Worm (Caenorhabditis elegans) whole organism, L1 larva: ENCODE results near the gene F58B4.7.

Source experiments
- C04F5.9 ChIP-seq: sonication (generic microtip); optimal IDR thresholded peaks from 2 replicates; lab custom pipeline; 2016; ENCODE audit warnings: missing genetic modification characterization, missing compliant biosample characterization
- C16A3.4 ChIP-seq: fragments of 150-350 bp; optimal IDR thresholded peaks from 2 replicates; lab custom pipeline; 2014; ENCODE audit warnings: missing biosample characterization, missing genetic modification characterization
- aha-1 ChIP-seq: fragments of 150-350 bp; optimal IDR thresholded peaks from 2 replicates; lab custom pipeline; 2014; ENCODE audit warnings: missing biosample characterization, missing genetic modification characterization
- ama-1 ChIP-seq: fragments of 150-350 bp; optimal IDR thresholded peaks from 2 replicates; lab custom pipeline; 2014
- blmp-1 ChIP-seq: fragments of 150-350 bp; optimal IDR thresholded peaks from 2 replicates; lab custom pipeline; 2014; ENCODE audit warnings: missing biosample characterization, missing genetic modification characterization
- ceh-82 ChIP-seq, 3 experiments: fragments of 150-350 bp in 1 of 3; sonication (generic microtip) in 2 of 3; optimal IDR thresholded peaks; 2 replicates each; lab custom pipeline; 2014 to 2017; ENCODE audit warnings: missing biosample characterization in 3 of 3, missing genetic modification characterization in 3 of 3
- dpl-1 ChIP-seq, 3 experiments: fragments of 150-350 bp in 2 of 3; sonication (generic microtip) in 1 of 3; optimal IDR thresholded peaks; 2 replicates each; lab custom pipeline; 2014 to 2017; ENCODE audit warnings: missing biosample characterization in 3 of 3, missing genetic modification characterization in 3 of 3, missing genetic modification reagents in 3 of 3
- dsc-1 ChIP-seq: sonication (generic microtip); optimal IDR thresholded peaks from 2 replicates; lab custom pipeline; 2016; ENCODE audit warnings: mild to moderate bottlenecking, missing genetic modification characterization, missing compliant biosample characterization
- efl-1 ChIP-seq, 4 experiments: fragments of 150-350 bp; optimal IDR thresholded peaks in 3 of 4; peaks in 1 of 4; 1 replicate in 1 of 4; 2 replicates in 3 of 4; lab custom pipeline; 2014; ENCODE audit warnings: missing biosample characterization in 2 of 4, missing genetic modification characterization in 2 of 4, missing genetic modification reagents in 2 of 4
- elt-2 ChIP-seq: sonication (generic microtip); optimal IDR thresholded peaks from 2 replicates; lab custom pipeline; 2016; ENCODE audit warnings: missing genetic modification characterization, mild to moderate bottlenecking, inconsistent platforms, missing compliant biosample characterization, missing genetic modification reagents
- elt-3 ChIP-seq, 6 experiments: fragments of 150-350 bp in 1 of 6; sonication (generic microtip); optimal IDR thresholded peaks; 2 replicates each; lab custom pipeline; 2017 to 2018; ENCODE audit warnings: missing biosample characterization in 6 of 6, missing genetic modification characterization in 6 of 6, inconsistent platforms in 1 of 6
- fos-1 ChIP-seq: fragments of 150-350 bp; optimal IDR thresholded peaks from 2 replicates; lab custom pipeline; 2014; ENCODE audit warnings: missing biosample characterization, missing genetic modification characterization
- grh-1 ChIP-seq: fragments of 200-800 bp; sonication (Bioruptor generic); IDR thresholded peaks from 2 replicates; pipeline ENCODE4 v1.3.6; 2022; ENCODE audit warnings: missing genetic modification reagents, missing genetic modification characterization, missing compliant biosample characterization
- hlh-17 ChIP-seq: fragments of 200-800 bp; sonication (Bioruptor generic); optimal IDR thresholded peaks from 2 replicates; lab custom pipeline; 2018; ENCODE audit warnings: missing genetic modification characterization, mild to moderate bottlenecking, missing compliant biosample characterization, moderate library complexity, borderline replicate concordance
- hlh-4 ChIP-seq: sonication (generic microtip); optimal IDR thresholded peaks from 2 replicates; lab custom pipeline; 2016; ENCODE audit warnings: mild to moderate bottlenecking, missing genetic modification characterization, missing compliant biosample characterization
- jun-1 ChIP-seq: fragments of 150-350 bp; optimal IDR thresholded peaks from 2 replicates; lab custom pipeline; 2014; ENCODE audit warnings: missing biosample characterization, missing genetic modification reagents, missing genetic modification characterization
- lin-13 ChIP-seq: fragments of 150-350 bp; optimal IDR thresholded peaks from 2 replicates; lab custom pipeline; 2014; ENCODE audit warnings: missing biosample characterization, missing genetic modification reagents, missing genetic modification characterization
- lin-14 ChIP-seq: fragments of 200-800 bp; sonication (Bioruptor generic); optimal IDR thresholded peaks from 2 replicates; lab custom pipeline; 2018; ENCODE audit warnings: mild to moderate bottlenecking, missing genetic modification characterization, moderate library complexity, missing compliant biosample characterization
- lin-35 ChIP-seq, 2 experiments: fragments of 150-350 bp; optimal IDR thresholded peaks; 2 replicates each; lab custom pipeline; 2014; ENCODE audit warnings: missing biosample characterization in 2 of 2, missing genetic modification characterization in 2 of 2, missing genetic modification reagents in 2 of 2
- lir-3 ChIP-seq: sonication (generic microtip); optimal IDR thresholded peaks from 2 replicates; lab custom pipeline; 2016; ENCODE audit warnings: mild to moderate bottlenecking, missing genetic modification characterization, moderate library complexity, missing compliant biosample characterization; ENCODE audit not compliant: poor library complexity
- lsy-2 ChIP-seq, 2 experiments: fragments of 150-350 bp; optimal IDR thresholded peaks; 2 replicates each; lab custom pipeline; 2014; ENCODE audit warnings: missing biosample characterization in 2 of 2, missing genetic modification characterization in 2 of 2
- mab-9 ChIP-seq: fragments of 200-800 bp; sonication (Bioruptor generic); IDR thresholded peaks from 2 replicates; pipeline ENCODE4 v1.3.6; 2022; ENCODE audit warnings: missing genetic modification reagents, missing genetic modification characterization, missing compliant biosample characterization
- mdl-1 ChIP-seq, 2 experiments: fragments of 150-350 bp; optimal IDR thresholded peaks; 2 replicates each; lab custom pipeline; 2014 to 2017; ENCODE audit warnings: missing biosample characterization in 2 of 2, missing genetic modification characterization in 2 of 2, inconsistent platforms in 1 of 2
- mef-2 ChIP-seq: fragments of 150-350 bp; optimal IDR thresholded peaks from 2 replicates; lab custom pipeline; 2014; ENCODE audit warnings: missing biosample characterization, missing genetic modification characterization
- nhr-19 ChIP-seq: fragments of 200-800 bp; sonication (Bioruptor generic); conservative IDR thresholded peaks from 2 replicates; pipeline ENCODE4 v1.3.6; 2022; ENCODE audit warnings: missing genetic modification characterization, missing compliant biosample characterization
- nhr-20 ChIP-seq: sonication (generic microtip); optimal IDR thresholded peaks from 2 replicates; lab custom pipeline; 2016; ENCODE audit warnings: mild to moderate bottlenecking, missing genetic modification characterization, missing compliant biosample characterization
- nhr-237 ChIP-seq: fragments of 150-350 bp; optimal IDR thresholded peaks from 2 replicates; lab custom pipeline; 2014; ENCODE audit warnings: missing biosample characterization, missing genetic modification characterization
- nhr-47 ChIP-seq: sonication (generic microtip); optimal IDR thresholded peaks from 2 replicates; lab custom pipeline; 2016; ENCODE audit warnings: mild to moderate bottlenecking, missing genetic modification characterization, moderate library complexity, missing compliant biosample characterization
- nhr-71 ChIP-seq: sonication (generic microtip); optimal IDR thresholded peaks from 2 replicates; lab custom pipeline; 2016; ENCODE audit warnings: mild to moderate bottlenecking, missing genetic modification characterization, moderate library complexity, missing compliant biosample characterization
- nhr-85 ChIP-seq: sonication (generic microtip); peaks from one replicate; lab custom pipeline; 2016; ENCODE audit warnings: missing genetic modification characterization, inconsistent platforms, missing compliant biosample characterization
- nhr-90 ChIP-seq: sonication (generic microtip); optimal IDR thresholded peaks from 2 replicates; lab custom pipeline; 2016; ENCODE audit warnings: mild to moderate bottlenecking, missing genetic modification characterization, missing compliant biosample characterization; ENCODE audit not compliant: poor library complexity
- rnt-1 ChIP-seq: sonication (generic microtip); optimal IDR thresholded peaks from 2 replicates; lab custom pipeline; 2016; ENCODE audit warnings: mild to moderate bottlenecking, missing genetic modification characterization, moderate library complexity, missing compliant biosample characterization
- skn-1 ChIP-seq: fragments of 150-350 bp; optimal IDR thresholded peaks from 2 replicates; lab custom pipeline; 2014; ENCODE audit warnings: missing biosample characterization, missing genetic modification characterization
- snu-23 ChIP-seq: sonication (generic microtip); optimal IDR thresholded peaks from 2 replicates; lab custom pipeline; 2016; ENCODE audit warnings: missing genetic modification characterization, missing compliant biosample characterization
- swsn-7 ChIP-seq: sonication (generic microtip); optimal IDR thresholded peaks from 2 replicates; lab custom pipeline; 2016; ENCODE audit warnings: missing genetic modification characterization, missing compliant biosample characterization
- unc-130 ChIP-seq: fragments of 150-350 bp; optimal IDR thresholded peaks from 2 replicates; lab custom pipeline; 2017; ENCODE audit warnings: missing biosample characterization, missing genetic modification characterization, inconsistent platforms
- unc-98 ChIP-seq: fragments of 200-800 bp; sonication (Bioruptor generic); IDR thresholded peaks from 2 replicates; pipeline ENCODE4 v1.3.6; 2022; ENCODE audit warnings: missing genetic modification characterization, missing compliant biosample characterization
- zip-4 ChIP-seq: fragments of 200-800 bp; sonication (Bioruptor generic); optimal IDR thresholded peaks from 2 replicates; lab custom pipeline; 2018; ENCODE audit warnings: mild to moderate bottlenecking, missing genetic modification characterization, moderate library complexity, missing compliant biosample characterization

The F58B4.7 gene

DNA sequence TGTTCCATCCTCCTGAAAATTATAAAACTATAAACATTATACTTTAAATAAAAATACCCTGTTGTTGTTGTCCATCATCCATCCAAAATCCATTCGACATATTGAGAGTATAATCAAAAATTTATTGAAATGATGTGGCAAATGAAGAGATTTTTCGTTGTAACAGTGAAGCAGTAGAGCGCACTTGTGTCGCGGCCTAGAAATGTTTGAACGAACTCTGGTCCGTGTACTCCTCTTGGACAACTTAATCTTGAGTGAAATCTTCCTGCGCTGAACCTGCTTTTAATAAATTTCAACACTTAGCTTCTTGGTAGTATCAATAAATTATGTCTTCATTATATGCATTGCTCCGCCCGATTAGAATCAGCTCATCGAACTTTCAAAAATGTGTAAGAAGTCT lies 28.5 kb downstream of the F58B4.7 start, which contains the start of the genes F32D8.14 and F32D8.5 (continued):
- peak; percentile 16; the same call in 1 of the 2 replicates for TF ChIP-seq grh-1 (GFP tag; lab: Robert Waterston, UW)
- no peak for TF ChIP-seq aha-1
- peak; percentile 91 for TF ChIP-seq nhr-20

DNA sequence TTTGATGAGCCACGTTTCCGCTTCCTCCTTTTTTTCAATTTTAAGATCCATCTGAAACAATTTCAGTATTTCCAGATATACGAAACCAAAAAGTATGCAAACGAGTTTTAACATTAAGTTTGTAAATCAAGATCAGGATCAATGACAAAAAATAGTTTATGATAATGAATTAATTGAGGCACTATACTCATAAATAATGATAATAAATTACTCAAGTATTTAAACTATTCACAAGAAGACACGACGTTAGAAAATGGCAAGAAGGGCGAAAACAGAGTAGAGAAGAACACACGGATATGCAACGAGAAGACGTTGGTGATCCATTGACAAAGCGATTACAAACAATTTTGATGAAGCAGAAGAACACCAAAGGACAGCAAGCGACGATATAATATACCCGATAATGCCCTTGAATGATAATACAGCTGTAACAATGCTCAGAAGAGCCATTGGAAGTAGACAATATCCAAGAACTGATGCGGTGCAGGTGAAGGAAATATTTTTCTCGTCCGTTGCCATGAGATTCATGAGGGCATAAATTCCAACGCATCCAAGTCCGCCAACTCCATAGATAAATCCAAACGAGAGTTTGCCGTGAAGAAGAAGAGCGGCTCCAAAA lies 29.5 kb downstream of the F58B4.7 start, which contains the start of gene F32D8.4:
F32D8.4 (minus strand) TSS at position 51 of the 619 bp plus-strand sequence.
- no peak for TF ChIP-seq efl-1 (optimal IDR thresholded peaks at IDR 0.05; lab: Kevin White, UChicago)
- TF ChIP-seq efl-1 (GFP tag; optimal IDR thresholded peaks at IDR 0.05 in 1 of 2; lab: Kevin White, UChicago), result peak in 1 of 2 experiments; percentile 90
- TF ChIP-seq unc-98 (GFP tag; lab: Robert Waterston, UW), result no peak
- TF ChIP-seq, all 84 proteins: peak for 1

DNA sequence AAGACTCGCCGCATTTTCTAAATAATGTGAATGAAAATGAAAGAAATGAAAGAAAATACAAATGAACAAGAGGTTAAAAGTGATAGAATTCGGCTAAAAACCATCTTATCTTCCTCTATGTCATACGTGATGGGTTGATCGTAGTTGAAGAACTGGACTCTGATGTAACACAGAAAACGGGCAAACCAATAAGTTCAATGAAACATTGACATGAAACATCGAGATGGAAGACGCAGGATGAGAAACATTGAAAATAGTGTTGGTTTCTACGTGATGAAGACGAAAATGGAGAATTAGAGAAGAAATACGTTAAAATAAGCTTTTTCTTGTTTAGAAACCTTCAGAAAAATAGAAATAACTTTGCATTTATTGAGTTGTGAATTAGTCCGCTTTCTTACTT lies 32.1 kb downstream of the F58B4.7 start, which contains the start of gene F32D8.12:
F32D8.12 (minus strand) TSS at position 48 of the 400 bp plus-strand sequence.
- TF ChIP-seq snu-23 (GFP tag; lab: Kevin White, UChicago), result peak; percentile 84
- peak in 1 of 3 experiments; percentile 22 for TF ChIP-seq ceh-82 (tag; optimal IDR thresholded peaks at IDR 0.05; lab: Kevin White, UChicago)
- no peak for TF ChIP-seq grh-1 (GFP tag; lab: Robert Waterston, UW)
- TF ChIP-seq nhr-19 (GFP tag; lab: Robert Waterston, UW), result peak; percentile 74
- TF ChIP-seq lin-35 (GFP tag; optimal IDR thresholded peaks at IDR 0.05; lab: Kevin White, UChicago), result peak; percentile 23 to 59
- peak; percentile 37 for TF ChIP-seq rnt-1 (tag; lab: Kevin White, UChicago)
- TF ChIP-seq hlh-17, result no peak
- TF ChIP-seq elt-2 (tag; lab: Kevin White, UChicago), result peak; percentile 42
- no peak for TF ChIP-seq jun-1 (tag; lab: Kevin White, UChicago)
- TF ChIP-seq elt-3 (tag; optimal IDR thresholded peaks at IDR 0.05; lab: Kevin White, UChicago), result peak in 2 of 6 experiments; percentile 41 to 62
- peak; percentile 44 for TF ChIP-seq ama-1
- TF ChIP-seq lsy-2 (tag; optimal IDR thresholded peaks at IDR 0.05; lab: Kevin White, UChicago), result peak; percentile 33 to 45
- no peak for TF ChIP-seq skn-1 (tag; lab: Kevin White, UChicago)
- TF ChIP-seq lin-13, result peak; percentile 9
- peak; percentile 19 for TF ChIP-seq dsc-1 (tag; lab: Kevin White, UChicago)
- no peak for TF ChIP-seq C04F5.9 (tag; lab: Kevin White, UChicago)
- peak; percentile 57 for TF ChIP-seq unc-130 (tag; lab: Kevin White, UChicago)
- peak; percentile 35 for TF ChIP-seq C16A3.4 (tag; lab: Kevin White, UChicago)
- TF ChIP-seq nhr-90, result peak; percentile 41
- peak in 1 of 2 experiments; percentile 10 for TF ChIP-seq mdl-1 (tag; optimal IDR thresholded peaks at IDR 0.05; lab: Kevin White, UChicago)
- peak; percentile 18 for TF ChIP-seq lir-3 (tag; lab: Kevin White, UChicago)
- no peak for TF ChIP-seq nhr-237
- peak; percentile 86 for TF ChIP-seq nhr-71
- peak; percentile 65 for TF ChIP-seq nhr-85 (tag; lab: Kevin White, UChicago)
- TF ChIP-seq blmp-1 (tag; lab: Kevin White, UChicago), result peak; percentile 55
- TF ChIP-seq efl-1 (optimal IDR thresholded peaks at IDR 0.05; lab: Kevin White, UChicago), result peak; percentile 68 to 81
- peak; percentile 18 to 95 for TF ChIP-seq efl-1 (GFP tag; optimal IDR thresholded peaks at IDR 0.05 in 1 of 2; lab: Kevin White, UChicago)
- peak; percentile 44 for TF ChIP-seq swsn-7 (tag; lab: Kevin White, UChicago)
- no peak for TF ChIP-seq hlh-4 (tag; lab: Kevin White, UChicago)
- TF ChIP-seq mab-9 (GFP tag; lab: Robert Waterston, UW), result no peak
- TF ChIP-seq fos-1 (tag; lab: Kevin White, UChicago), result no peak
- TF ChIP-seq dpl-1 (GFP tag; optimal IDR thresholded peaks at IDR 0.05; lab: Kevin White, UChicago), result peak in 2 of 3 experiments; percentile 11 to 17
- peak; percentile 61 for TF ChIP-seq lin-14 (GFP tag; lab: Kevin White, UChicago)
- no peak for TF ChIP-seq mef-2 (tag; lab: Kevin White, UChicago)
- no peak for TF ChIP-seq zip-4 (GFP tag; lab: Kevin White, UChicago)
- peak; percentile 82 for TF ChIP-seq nhr-20
- TF ChIP-seq nhr-47, result peak; percentile 36
